Worm (Caenorhabditis elegans) whole organism, L4 larva: ENCODE results near the gene Y69A2AR.25.

Experiments
- D1046.2 ChIP-seq: fragments of 200-800 bp; sonication (Bioruptor generic); IDR thresholded peaks from 2 replicates; pipeline ENCODE4 v1.3.6; 2022; ENCODE audit warnings: missing genetic modification characterization, missing compliant biosample characterization
- F26F4.8 ChIP-seq: fragments of 200-800 bp; sonication (Bioruptor generic); conservative IDR thresholded peaks from 2 replicates; pipeline ENCODE4 v1.3.6; 2022; ENCODE audit warnings: missing genetic modification characterization, missing compliant biosample characterization
- F44E2.7 ChIP-seq: fragments of 200-800 bp; sonication (Bioruptor generic); IDR thresholded peaks from 2 replicates; pipeline ENCODE4 v2.1.2; 2022; ENCODE audit warnings: missing genetic modification characterization, missing compliant biosample characterization
- R02D3.7 ChIP-seq: fragments of 150-350 bp; sonication (generic microtip); optimal IDR thresholded peaks from 3 replicates; lab custom pipeline; 2014; ENCODE audit warnings: missing biosample characterization, missing genetic modification characterization
- T26A8.4 ChIP-seq: fragments of 200-800 bp; sonication (Bioruptor generic); IDR thresholded peaks from 2 replicates; pipeline ENCODE4 v1.3.6; 2022; ENCODE audit warnings: missing genetic modification characterization, missing compliant biosample characterization
- Y105C5A.15 ChIP-seq: fragments of 200-800 bp; sonication (Bioruptor generic); IDR thresholded peaks from 2 replicates; pipeline ENCODE4 v1.3.6; 2022; ENCODE audit warnings: missing genetic modification characterization, missing compliant biosample characterization
- Y48G9A.11 ChIP-seq: fragments of 200-800 bp; sonication (Bioruptor generic); IDR thresholded peaks from 2 replicates; pipeline ENCODE4 v1.3.6; 2022; ENCODE audit warnings: missing genetic modification reagents, missing genetic modification characterization, missing compliant biosample characterization
- Y5F2A.4 ChIP-seq: fragments of 200-800 bp; sonication (Bioruptor generic); optimal IDR thresholded peaks from 2 replicates; lab custom pipeline; 2018; ENCODE audit warnings: mild to moderate bottlenecking, missing genetic modification characterization, missing compliant biosample characterization
- arid-1 ChIP-seq: fragments of 200-800 bp; sonication (Bioruptor generic); conservative IDR thresholded peaks from 2 replicates; pipeline ENCODE4 v1.3.6; 2022; ENCODE audit warnings: missing genetic modification reagents, missing genetic modification characterization, missing compliant biosample characterization
- attf-4 ChIP-seq: sonication (generic microtip); optimal IDR thresholded peaks from 3 replicates; lab custom pipeline; 2017; ENCODE audit warnings: missing biosample characterization, missing genetic modification characterization
- daf-12 ChIP-seq: fragments of 150-350 bp; optimal IDR thresholded peaks from 2 replicates; lab custom pipeline; 2014; ENCODE audit warnings: missing biosample characterization, missing genetic modification reagents, missing genetic modification characterization
- daf-19 ChIP-seq: fragments of 200-800 bp; sonication (Bioruptor generic); conservative IDR thresholded peaks from 2 replicates; pipeline ENCODE4 v1.3.6; 2022; ENCODE audit warnings: missing genetic modification characterization, missing compliant biosample characterization
- daf-8 ChIP-seq: fragments of 200-800 bp; sonication (Bioruptor generic); IDR thresholded peaks from 2 replicates; pipeline ENCODE4 v1.3.6; 2022; ENCODE audit warnings: missing genetic modification characterization, missing compliant biosample characterization
- dmd-6 ChIP-seq: fragments of 200-800 bp; sonication (Bioruptor generic); IDR thresholded peaks from 2 replicates; pipeline ENCODE4 v1.3.6; 2022; ENCODE audit warnings: missing genetic modification reagents, missing genetic modification characterization, missing compliant biosample characterization
- dmd-8 ChIP-seq: fragments of 200-800 bp; sonication (Bioruptor generic); IDR thresholded peaks from 2 replicates; pipeline ENCODE4 v1.3.6; 2022; ENCODE audit warnings: missing genetic modification characterization, missing compliant biosample characterization
- duxl-1 ChIP-seq: sonication (generic microtip); optimal IDR thresholded peaks from 2 replicates; lab custom pipeline; 2016; ENCODE audit warnings: mild to moderate bottlenecking, missing genetic modification characterization, moderate library complexity, missing compliant biosample characterization; ENCODE audit not compliant: poor library complexity
- dve-1 ChIP-seq: sonication (generic microtip); optimal IDR thresholded peaks from 2 replicates; lab custom pipeline; 2017; ENCODE audit warnings: antibody characterized with exemption, mild to moderate bottlenecking, missing genetic modification characterization, missing compliant biosample characterization; ENCODE audit not compliant: insufficient read depth
- egl-43 ChIP-seq: fragments of 200-800 bp; sonication (Bioruptor generic); IDR thresholded peaks from 2 replicates; pipeline ENCODE4 v1.3.6; 2022; ENCODE audit warnings: missing genetic modification reagents, missing genetic modification characterization, missing compliant biosample characterization
- fos-1 ChIP-seq: fragments of 150-350 bp; optimal IDR thresholded peaks from 2 replicates; lab custom pipeline; 2014; ENCODE audit warnings: missing biosample characterization, missing genetic modification characterization
- gei-8 ChIP-seq: fragments of 200-800 bp; sonication (Bioruptor generic); optimal IDR thresholded peaks from 2 replicates; lab custom pipeline; 2018; ENCODE audit warnings: mild to moderate bottlenecking, missing genetic modification characterization, missing compliant biosample characterization
- hmg-1.1 ChIP-seq: fragments of 200-800 bp; sonication (Bioruptor generic); IDR thresholded peaks from 2 replicates; pipeline ENCODE4 v1.3.6; 2022; ENCODE audit warnings: missing genetic modification reagents, missing genetic modification characterization, missing compliant biosample characterization
- jun-1 ChIP-seq: fragments of 150-350 bp; optimal IDR thresholded peaks from 2 replicates; lab custom pipeline; 2014; ENCODE audit warnings: missing biosample characterization, missing genetic modification reagents, missing genetic modification characterization
- lin-1 ChIP-seq: fragments of 200-800 bp; sonication (Bioruptor generic); IDR thresholded peaks from 2 replicates; pipeline ENCODE4 v1.3.6; 2022; ENCODE audit warnings: missing genetic modification reagents, missing genetic modification characterization, missing compliant biosample characterization
- lin-15B ChIP-seq: fragments of 150-350 bp; sonication (generic microtip); optimal IDR thresholded peaks from 3 replicates; lab custom pipeline; 2014; ENCODE audit warnings: missing biosample characterization, missing genetic modification characterization
- lin-29 ChIP-seq: fragments of 200-800 bp; sonication (Bioruptor generic); IDR thresholded peaks from 2 replicates; pipeline ENCODE4 v1.3.6; 2022; ENCODE audit warnings: missing genetic modification reagents, missing genetic modification characterization, missing compliant biosample characterization
- lin-38 ChIP-seq: fragments of 200-800 bp; sonication (Bioruptor generic); IDR thresholded peaks from 2 replicates; pipeline ENCODE4 v1.3.6; 2022; ENCODE audit warnings: missing genetic modification reagents, missing genetic modification characterization, missing compliant biosample characterization
- lin-39 ChIP-seq: fragments of 150-350 bp; optimal IDR thresholded peaks from 2 replicates; lab custom pipeline; 2014; ENCODE audit warnings: missing biosample characterization, missing genetic modification reagents, missing genetic modification characterization
- lsy-2 ChIP-seq, 2 experiments: fragments of 150-350 bp in 1 of 2; sonication (generic microtip) in 1 of 2; optimal IDR thresholded peaks; 2 replicates each; lab custom pipeline; 2014 to 2017; ENCODE audit warnings: missing biosample characterization in 2 of 2, missing genetic modification characterization in 2 of 2
- madf-5 ChIP-seq, 2 experiments: fragments of 200-800 bp; sonication (Bioruptor generic); IDR thresholded peaks; 2 replicates each; pipeline ENCODE4 v1.3.6; 2022; ENCODE audit warnings: missing compliant biosample characterization in 2 of 2, missing genetic modification characterization in 2 of 2
- mdl-1 ChIP-seq, 2 experiments: fragments of 150-350 bp in 1 of 2; sonication (generic microtip) in 1 of 2; optimal IDR thresholded peaks; 2 replicates each; lab custom pipeline; 2014 to 2017; ENCODE audit warnings: missing biosample characterization in 2 of 2, missing genetic modification characterization in 2 of 2
- mes-2 ChIP-seq: sonication (generic microtip); optimal IDR thresholded peaks from 2 replicates; lab custom pipeline; 2016; ENCODE audit warnings: missing genotype, mild to moderate bottlenecking, missing genetic modification characterization, missing compliant biosample characterization; ENCODE audit not compliant: poor library complexity, severe bottlenecking
- nhr-28 ChIP-seq: fragments of 150-350 bp; optimal IDR thresholded peaks from 2 replicates; lab custom pipeline; 2014; ENCODE audit warnings: missing biosample characterization, missing genetic modification characterization
- nhr-42 ChIP-seq: fragments of 200-800 bp; sonication (Bioruptor generic); IDR thresholded peaks from 2 replicates; pipeline ENCODE4 v1.3.6; 2022; ENCODE audit warnings: missing genetic modification characterization, missing compliant biosample characterization
- nhr-48 ChIP-seq: sonication (generic microtip); optimal IDR thresholded peaks from 2 replicates; lab custom pipeline; 2016; ENCODE audit warnings: mild to moderate bottlenecking, missing genetic modification characterization, missing compliant biosample characterization
- nhr-6 ChIP-seq: fragments of 150-350 bp; optimal IDR thresholded peaks from 2 replicates; lab custom pipeline; 2014; ENCODE audit warnings: missing biosample characterization, missing genetic modification characterization
- php-3 ChIP-seq: fragments of 200-800 bp; sonication (Bioruptor generic); IDR thresholded peaks from 2 replicates; pipeline ENCODE4 v1.3.6; 2022; ENCODE audit warnings: missing genetic modification reagents, missing genetic modification characterization, missing compliant biosample characterization
- pqm-1 ChIP-seq: sonication (generic microtip); optimal IDR thresholded peaks from 2 replicates; lab custom pipeline; 2017; ENCODE audit warnings: missing biosample characterization, missing genetic modification characterization
- rbr-2 ChIP-seq: sonication (generic microtip); optimal IDR thresholded peaks from 2 replicates; lab custom pipeline; 2016; ENCODE audit warnings: missing genotype, missing genetic modification characterization, missing compliant biosample characterization
- saeg-2 ChIP-seq: fragments of 200-800 bp; sonication (Bioruptor generic); IDR thresholded peaks from 2 replicates; pipeline ENCODE4 v1.3.6; 2022; ENCODE audit warnings: missing genetic modification reagents, missing genetic modification characterization, missing compliant biosample characterization
- sdz-12 ChIP-seq: fragments of 200-800 bp; sonication (Bioruptor generic); optimal IDR thresholded peaks from 2 replicates; lab custom pipeline; 2018; ENCODE audit warnings: mild to moderate bottlenecking, missing genetic modification characterization, missing compliant biosample characterization
- set-16 ChIP-seq: fragments of 200-800 bp; sonication (Bioruptor generic); IDR thresholded peaks from 2 replicates; pipeline ENCODE4 v1.3.6; 2022; ENCODE audit warnings: missing genetic modification reagents, missing genetic modification characterization, missing compliant biosample characterization
- skn-1 ChIP-seq: fragments of 150-350 bp; optimal IDR thresholded peaks from 2 replicates; lab custom pipeline; 2014; ENCODE audit warnings: missing biosample characterization, missing genetic modification characterization
- spr-1 ChIP-seq: sonication (generic microtip); optimal IDR thresholded peaks from 2 replicates; lab custom pipeline; 2016; ENCODE audit warnings: mild to moderate bottlenecking, missing genetic modification characterization, missing compliant biosample characterization
- spr-3 ChIP-seq: fragments of 200-800 bp; sonication (Bioruptor generic); optimal IDR thresholded peaks from 2 replicates; lab custom pipeline; 2018; ENCODE audit warnings: mild to moderate bottlenecking, missing genetic modification characterization, missing compliant biosample characterization
- tag-97 ChIP-seq: fragments of 200-800 bp; sonication (Bioruptor generic); IDR thresholded peaks from 2 replicates; pipeline ENCODE4 v1.3.6; 2022; ENCODE audit warnings: missing genetic modification characterization, missing compliant biosample characterization
- unc-39 ChIP-seq: sonication (generic microtip); optimal IDR thresholded peaks from 2 replicates; lab custom pipeline; 2017; ENCODE audit warnings: missing biosample characterization, missing genetic modification characterization
- zag-1 ChIP-seq: fragments of 150-350 bp; optimal IDR thresholded peaks from 2 replicates; lab custom pipeline; 2014; ENCODE audit warnings: missing biosample characterization, missing genetic modification characterization
- zfp-3 ChIP-seq: fragments of 200-800 bp; sonication (Bioruptor generic); conservative IDR thresholded peaks from 2 replicates; pipeline ENCODE4 v1.3.6; 2022; ENCODE audit warnings: missing genetic modification reagents, missing genetic modification characterization, missing compliant biosample characterization
- zip-11 ChIP-seq: fragments of 200-800 bp; sonication (Bioruptor generic); IDR thresholded peaks from 2 replicates; pipeline ENCODE4 v1.3.6; 2022; ENCODE audit warnings: missing genetic modification characterization, missing compliant biosample characterization
- zip-2 ChIP-seq: fragments of 150-350 bp; optimal IDR thresholded peaks from 2 replicates; lab custom pipeline; 2014; ENCODE audit warnings: missing biosample characterization, missing genetic modification characterization

The Y69A2AR.25 gene

ce11 chrIV:2601988-2602861, 34.1 kb upstream of the Y69A2AR.25 start (continued):
- TF ChIP-seq Y5F2A.4 (GFP tag; lab: Kevin White, UChicago) (peak; percentile 40), lin-39 (tag; lab: Kevin White, UChicago) (no peak), egl-43 (peak; percentile 82), lin-1 (GFP tag; lab: Robert Waterston, UW) (peak; percentile 95), gei-8 (peak; percentile 96), set-16 (GFP tag; lab: Robert Waterston, UW) (peak; percentile 86), nhr-28 (tag; lab: Kevin White, UChicago) (peak; percentile 99), dve-1 (tag; lab: Kevin White, UChicago) (peak; percentile 100), fos-1 (tag; lab: Kevin White, UChicago) (peak; percentile 46), zip-11 (no peak), R02D3.7 (no peak), nhr-42 (GFP tag; lab: Robert Waterston, UW) (peak; percentile 93), unc-39 (no peak), zfp-3 (GFP tag; lab: Robert Waterston, UW) (peak; percentile 99), attf-4 (no peak), dmd-8 (GFP tag; lab: Robert Waterston, UW) (no peak), zip-2 (tag; lab: Kevin White, UChicago) (peak; percentile 84), sdz-12 (GFP tag; lab: Kevin White, UChicago) (peak; percentile 81), lin-29 (GFP tag; lab: Robert Waterston, UW) (peak; percentile 88), lsy-2 (tag; optimal IDR thresholded peaks at IDR 0.05; lab: Kevin White, UChicago) (peak; percentile 88 to 95), mes-2 (peak; percentile 90), daf-12 (no peak), mdl-1 (tag; optimal IDR thresholded peaks at IDR 0.05; lab: Kevin White, UChicago) (peak; percentile 86 to 97), php-3 (peak; percentile 94), madf-5 (GFP tag; IDR thresholded peaks at IDR 0.05; lab: Robert Waterston, UW) (peak; percentile 47 to 54; a peak in 1 of 4 replicates), arid-1 (GFP tag; lab: Robert Waterston, UW) (peak; percentile 87), Y105C5A.15 (GFP tag; lab: Robert Waterston, UW) (peak; percentile 77), skn-1 (tag; lab: Kevin White, UChicago) (peak; percentile 91), spr-3 (GFP tag; lab: Kevin White, UChicago) (peak; percentile 75), spr-1 (peak; percentile 90), saeg-2 (peak; percentile 93), lin-38 (GFP tag; lab: Robert Waterston, UW) (peak; percentile 84), jun-1 (tag; lab: Kevin White, UChicago) (peak; percentile 95), nhr-48 (peak; percentile 96), dmd-6 (GFP tag; lab: Robert Waterston, UW) (peak; percentile 99), F26F4.8 (GFP tag; lab: Robert Waterston, UW) (no peak), daf-8 (no peak), T26A8.4 (GFP tag; lab: Robert Waterston, UW) (peak; percentile 96), duxl-1 (tag; lab: Kevin White, UChicago) (peak; percentile 90)

DNA sequence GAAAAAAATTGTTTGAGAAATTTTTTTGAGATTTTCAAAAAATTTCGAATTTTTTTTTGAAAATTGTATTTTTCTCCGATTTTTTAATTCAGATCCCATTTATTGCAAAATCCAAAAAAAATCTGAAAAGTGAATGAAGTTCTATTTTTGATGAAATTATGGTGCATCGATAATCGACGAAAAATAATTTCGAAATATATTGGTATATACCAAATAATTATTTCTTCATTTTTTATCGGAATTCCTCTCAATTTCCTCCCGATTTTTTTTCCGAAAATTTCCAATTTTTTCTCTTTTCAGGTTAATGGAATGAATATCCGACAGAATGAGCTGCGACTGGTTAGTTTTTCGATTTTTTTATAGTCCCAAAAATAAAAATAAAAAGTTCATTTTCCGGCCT, 32.7 kb upstream of the Y69A2AR.25 start, which contains the start of gene epg-9:
TSS of gene epg-9 (plus strand) at position 301 of the 400 bp plus-strand sequence.
- no peak for TF ChIP-seq daf-19 (GFP tag; lab: Robert Waterston, UW)
- no peak for TF ChIP-seq tag-97 (GFP tag; lab: Robert Waterston, UW)
- TF ChIP-seq mdl-1 (tag; optimal IDR thresholded peaks at IDR 0.05; lab: Kevin White, UChicago) = no peak
- TF ChIP-seq T26A8.4 (GFP tag; lab: Robert Waterston, UW) = no peak
- no peak for TF ChIP-seq zag-1
- TF ChIP-seq lin-1 (GFP tag; lab: Robert Waterston, UW) = no peak
- no peak for TF ChIP-seq lin-38 (GFP tag; lab: Robert Waterston, UW)
- no peak for TF ChIP-seq D1046.2 (GFP tag; lab: Robert Waterston, UW)
- no peak for TF ChIP-seq rbr-2
- TF ChIP-seq lsy-2 (tag; optimal IDR thresholded peaks at IDR 0.05; lab: Kevin White, UChicago) = no peak
- no peak for TF ChIP-seq nhr-6 (tag; lab: Kevin White, UChicago)
- no peak for TF ChIP-seq Y5F2A.4 (GFP tag; lab: Kevin White, UChicago)
- TF ChIP-seq F44E2.7 (GFP tag; lab: Robert Waterston, UW) = no peak
- TF ChIP-seq lin-15B (tag; lab: Kevin White, UChicago) = no peak
- no peak for TF ChIP-seq Y48G9A.11 (GFP tag; lab: Robert Waterston, UW)
- no peak for TF ChIP-seq pqm-1
- no peak for TF ChIP-seq hmg-1.1 (GFP tag; lab: Robert Waterston, UW)
